Fruit fly (Drosophila melanogaster) whole organism, embryonic: ENCODE results near the gene mRpL30.

Experiments used
- Atf3 ChIP-seq: fragments of 200-800 bp; sonication (Bioruptor generic); optimal IDR thresholded peaks from 3 replicates; lab custom pipeline; 2016; ENCODE audit warnings: missing biosample characterization, missing genetic modification characterization
- B-H1 ChIP-seq: fragments of 200-800 bp; sonication (Bioruptor generic); IDR thresholded peaks from 3 replicates; pipeline ENCODE4 v1.3.6; 2022; ENCODE audit warnings: missing biosample characterization, missing genetic modification characterization
- CG10565 ChIP-seq: fragments of 200-800 bp; sonication (Bioruptor generic); optimal IDR thresholded peaks from 3 replicates; lab custom pipeline; 2016; ENCODE audit warnings: missing biosample characterization, mild to moderate bottlenecking, missing genetic modification characterization
- CG11093 ChIP-seq: fragments of 200-800 bp; sonication (Bioruptor generic); IDR thresholded peaks from 3 replicates; pipeline ENCODE4 v1.3.6; 2022; ENCODE audit warnings: missing biosample characterization, missing genetic modification characterization
- CG11456 ChIP-seq: fragments of 200-800 bp; sonication (Bioruptor generic); IDR thresholded peaks from 3 replicates; pipeline ENCODE4 v1.3.6; 2022; ENCODE audit warnings: missing biosample characterization, missing genetic modification characterization
- CG11696 ChIP-seq: fragments of 200-800 bp; sonication (Bioruptor generic); IDR thresholded peaks from 2 replicates; pipeline ENCODE4 v1.3.6; 2022; ENCODE audit warnings: missing biosample characterization, missing genetic modification characterization
- CG13296 ChIP-seq: fragments of 200-800 bp; sonication (Bioruptor generic); optimal IDR thresholded peaks from 3 replicates; lab custom pipeline; 2018; ENCODE audit warnings: missing biosample characterization, mild to moderate bottlenecking, missing genetic modification characterization
- CG15269 ChIP-seq: fragments of 200-800 bp; sonication (Bioruptor generic); optimal IDR thresholded peaks from 2 replicates; lab custom pipeline; 2018; ENCODE audit warnings: missing biosample characterization, mild to moderate bottlenecking, missing genetic modification characterization, moderate library complexity
- CG16779 ChIP-seq: fragments of 200-800 bp; sonication (Bioruptor generic); IDR thresholded peaks from 2 replicates; pipeline ENCODE4 v1.3.6; 2022; ENCODE audit warnings: missing biosample characterization, missing genetic modification characterization
- CG17912 ChIP-seq: fragments of 200-800 bp; sonication (Bioruptor generic); optimal IDR thresholded peaks from 2 replicates; lab custom pipeline; 2018; ENCODE audit warnings: missing biosample characterization, mild to moderate bottlenecking, missing genetic modification characterization
- CG1792 ChIP-seq: fragments of 200-800 bp; sonication (Bioruptor generic); optimal IDR thresholded peaks from 2 replicates; lab custom pipeline; 2016; ENCODE audit warnings: missing biosample characterization, missing genetic modification characterization
- CG2120 ChIP-seq: fragments of 200-800 bp; sonication (Bioruptor generic); optimal IDR thresholded peaks from 3 replicates; lab custom pipeline; 2016; ENCODE audit warnings: missing biosample characterization, missing genetic modification characterization
- CG31441 ChIP-seq: fragments of 200-800 bp; sonication (Bioruptor generic); IDR thresholded peaks from 2 replicates; pipeline ENCODE4 v1.3.6; 2022; ENCODE audit warnings: missing biosample characterization, missing genetic modification characterization
- CG32532 ChIP-seq: fragments of 200-800 bp; sonication (Bioruptor generic); IDR thresholded peaks from 2 replicates; pipeline ENCODE4 v1.3.6; 2022; ENCODE audit warnings: missing biosample characterization, missing genetic modification characterization
- CG32772 ChIP-seq: fragments of 200-800 bp; sonication (Bioruptor generic); IDR thresholded peaks from 2 replicates; pipeline ENCODE4 v1.3.6; 2022; ENCODE audit warnings: missing biosample characterization, missing genetic modification characterization
- CG4282 ChIP-seq: fragments of 200-800 bp; sonication (Bioruptor generic); optimal IDR thresholded peaks from 2 replicates; lab custom pipeline; 2016; ENCODE audit warnings: missing biosample characterization, missing genetic modification characterization
- CG4854 ChIP-seq: fragments of 200-800 bp; sonication (Bioruptor generic); optimal IDR thresholded peaks from 2 replicates; lab custom pipeline; 2016; ENCODE audit warnings: missing biosample characterization, missing genetic modification characterization, inconsistent platforms
- CG6254 ChIP-seq: fragments of 200-800 bp; sonication (Bioruptor generic); optimal IDR thresholded peaks from 3 replicates; lab custom pipeline; 2017; ENCODE audit warnings: mild to moderate bottlenecking, missing biosample characterization, missing genetic modification reagents, missing genetic modification characterization
- CG6272 ChIP-seq: fragments of 200-800 bp; sonication (Bioruptor generic); IDR thresholded peaks from 2 replicates; pipeline ENCODE4 v1.3.6; 2022; ENCODE audit warnings: missing biosample characterization, missing genetic modification characterization
- CG9876 ChIP-seq: fragments of 200-800 bp; sonication (Bioruptor generic); optimal IDR thresholded peaks from 2 replicates; lab custom pipeline; 2016; ENCODE audit warnings: missing biosample characterization, missing genetic modification characterization
- D ChIP-seq, 2 experiments: fragments of 200-800 bp in 1 of 2; fragments of >200 bp in 1 of 2; sonication (Bioruptor generic) in 1 of 2; optimal IDR thresholded peaks; 2 replicates in 1 of 2; 3 replicates in 1 of 2; lab custom pipeline; 2017; ENCODE audit warnings: mild to moderate bottlenecking in 1 of 2, missing biosample characterization in 1 of 2, missing genetic modification characterization in 1 of 2, missing genetic modification reagents in 1 of 2
- D19A ChIP-seq: fragments of 200-800 bp; optimal IDR thresholded peaks from 3 replicates; lab custom pipeline; 2019; ENCODE audit warnings: missing biosample characterization, mild to moderate bottlenecking, missing genetic modification characterization, moderate library complexity
- Dbx ChIP-seq: fragments of 200-800 bp; sonication (Bioruptor generic); IDR thresholded peaks from 3 replicates; pipeline ENCODE4 v1.3.6; 2022; ENCODE audit warnings: missing biosample characterization, missing genetic modification characterization
- Dip3 ChIP-seq: fragments of 200-800 bp; sonication (Bioruptor generic); optimal IDR thresholded peaks from 3 replicates; lab custom pipeline; 2016; ENCODE audit warnings: missing biosample characterization, missing genetic modification characterization
- E2f2 ChIP-seq: fragments of 200-800 bp; sonication (Bioruptor generic); IDR thresholded peaks from 2 replicates; pipeline ENCODE4 v1.3.6; 2022; ENCODE audit warnings: missing biosample characterization, missing genetic modification characterization
- Gug ChIP-seq: fragments of 200-800 bp; sonication (Bioruptor generic); IDR thresholded peaks from 4 replicates; pipeline ENCODE4 v1.3.6; 2022; ENCODE audit warnings: missing biosample characterization, missing genetic modification characterization
- H2.0 ChIP-seq: fragments of 200-800 bp; sonication (Bioruptor generic); IDR thresholded peaks from 2 replicates; pipeline ENCODE4 v1.3.6; 2022; ENCODE audit warnings: missing biosample characterization, missing genetic modification characterization
- Lhr ChIP-seq: fragments of 200-800 bp; sonication (Bioruptor generic); optimal IDR thresholded peaks from 3 replicates; lab custom pipeline; 2017; ENCODE audit warnings: mild to moderate bottlenecking, missing biosample characterization, missing genetic modification reagents, missing genetic modification characterization
- NC2α ChIP-seq: fragments of 200-800 bp; sonication (Bioruptor generic); optimal IDR thresholded peaks from 2 replicates; lab custom pipeline; 2016; ENCODE audit warnings: missing biosample characterization, missing genetic modification characterization
- Oli ChIP-seq: fragments of 200-800 bp; sonication (Bioruptor generic); optimal IDR thresholded peaks from 2 replicates; lab custom pipeline; 2018; ENCODE audit warnings: missing biosample characterization, mild to moderate bottlenecking, missing genetic modification characterization, moderate library complexity
- PHDP ChIP-seq: fragments of 200-800 bp; sonication (Bioruptor generic); optimal IDR thresholded peaks from 3 replicates; lab custom pipeline; 2018; ENCODE audit warnings: missing biosample characterization, mild to moderate bottlenecking, missing genetic modification characterization, moderate library complexity
- ap ChIP-seq: fragments of 200-800 bp; sonication (Bioruptor generic); IDR thresholded peaks from 2 replicates; pipeline ENCODE4 v1.3.6; 2022; ENCODE audit warnings: missing biosample characterization, missing genetic modification characterization
- chm ChIP-seq: fragments of 200-800 bp; sonication (Bioruptor generic); IDR thresholded peaks from 2 replicates; pipeline ENCODE4 v1.3.6; 2022; ENCODE audit warnings: missing biosample characterization, missing genetic modification characterization
- da ChIP-seq: fragments of 200-800 bp; sonication (Bioruptor generic); optimal IDR thresholded peaks from 2 replicates; lab custom pipeline; 2016; ENCODE audit warnings: missing biosample characterization, missing genetic modification characterization
- eve ChIP-seq, 2 experiments: fragments of >200 bp; optimal IDR thresholded peaks; 2 replicates each; lab custom pipeline; 2017; ENCODE audit warnings: missing biosample characterization in 2 of 2, missing genetic modification characterization in 2 of 2
- ewg ChIP-seq: fragments of 200-800 bp; sonication (Bioruptor generic); optimal IDR thresholded peaks from 3 replicates; lab custom pipeline; 2017; ENCODE audit warnings: mild to moderate bottlenecking, missing biosample characterization, missing genetic modification reagents, missing genetic modification characterization
- fd102C ChIP-seq: fragments of 200-800 bp; sonication (Bioruptor generic); optimal IDR thresholded peaks from 2 replicates; lab custom pipeline; 2018; ENCODE audit warnings: missing biosample characterization, mild to moderate bottlenecking, missing genetic modification characterization, moderate library complexity
- gsb-n ChIP-seq: fragments of 200-800 bp; sonication (Bioruptor generic); optimal IDR thresholded peaks from 3 replicates; lab custom pipeline; 2018; ENCODE audit warnings: missing biosample characterization, mild to moderate bottlenecking, missing genetic modification characterization
- kay ChIP-seq: fragments of 200-800 bp; sonication (Bioruptor generic); optimal IDR thresholded peaks from 2 replicates; lab custom pipeline; 2016; ENCODE audit warnings: missing biosample characterization, missing genetic modification characterization
- ken ChIP-seq: fragments of 200-800 bp; sonication (Bioruptor generic); IDR thresholded peaks from 3 replicates; pipeline ENCODE4 v1.3.6; 2022; ENCODE audit warnings: missing biosample characterization, missing genetic modification characterization
- knrl ChIP-seq: fragments of 200-800 bp; sonication (Bioruptor generic); IDR thresholded peaks from 3 replicates; pipeline ENCODE4 v1.3.6; 2022; ENCODE audit warnings: missing biosample characterization, missing genetic modification characterization; ENCODE audit not compliant: partially characterized antibody
- nerfin-2 ChIP-seq: fragments of 200-800 bp; sonication (Bioruptor generic); IDR thresholded peaks from 2 replicates; pipeline ENCODE4 v1.3.6; 2022; ENCODE audit warnings: missing biosample characterization, missing genetic modification characterization; ENCODE audit not compliant: partially characterized antibody
- pan ChIP-seq, 4 experiments: fragments of >200 bp in 3 of 4; fragments of 200-800 bp in 1 of 4; sonication (Bioruptor generic) in 1 of 4; optimal IDR thresholded peaks in 3 of 4; IDR thresholded peaks in 1 of 4; 2 replicates each; pipeline versions ENCODE4 v1.3.6 to Lab custom; 2017 to 2022; ENCODE audit warnings: missing biosample characterization in 2 of 4, missing genetic modification characterization in 2 of 4, mixed read lengths in 1 of 4
- pb ChIP-seq: fragments of 200-800 bp; sonication (Bioruptor generic); optimal IDR thresholded peaks from 3 replicates; lab custom pipeline; 2016; ENCODE audit warnings: missing biosample characterization, missing genetic modification characterization
- tll ChIP-seq, 2 experiments: fragments of 200-800 bp in 1 of 2; fragments of >200 bp in 1 of 2; sonication (Bioruptor generic) in 1 of 2; optimal IDR thresholded peaks; 2 replicates each; lab custom pipeline; 2017 to 2019; ENCODE audit warnings: missing biosample characterization in 2 of 2, missing genetic modification characterization in 2 of 2, mild to moderate bottlenecking in 1 of 2, moderate library complexity in 1 of 2
- tx ChIP-seq: fragments of 200-800 bp; sonication (Bioruptor generic); optimal IDR thresholded peaks from 2 replicates; lab custom pipeline; 2016; ENCODE audit warnings: missing biosample characterization, missing genetic modification characterization
- zfh2 ChIP-seq: fragments of 200-800 bp; sonication (Bioruptor generic); optimal IDR thresholded peaks from 2 replicates; lab custom pipeline; 2016; ENCODE audit warnings: missing biosample characterization, missing genetic modification characterization

The mRpL30 gene

DNA sequence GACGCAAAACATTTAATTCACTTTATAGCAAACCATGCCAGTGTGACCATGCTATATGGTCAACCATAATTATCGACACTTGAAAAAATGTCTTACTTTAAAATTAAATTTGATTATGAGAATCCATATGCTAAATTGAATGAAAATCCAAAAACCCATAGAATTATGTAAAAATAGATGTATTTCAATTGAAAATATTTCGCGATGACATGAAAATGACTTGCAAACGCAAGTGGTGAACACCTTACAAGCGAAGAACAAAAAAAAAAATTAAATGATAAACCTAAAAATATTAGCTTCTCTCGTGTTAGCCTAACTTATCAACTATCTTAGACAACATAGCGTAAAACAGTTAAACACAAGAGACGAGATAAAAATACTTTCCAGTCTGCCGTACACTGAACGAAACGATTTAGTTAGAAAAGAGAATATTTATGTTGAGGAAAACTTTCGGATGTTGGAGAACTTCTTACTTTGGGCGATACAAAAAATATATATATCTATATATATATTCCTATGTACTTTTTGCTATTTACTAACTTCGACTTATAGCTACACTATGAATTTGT lies 32.2 kb downstream of the mRpL30 start (continued):
- TF ChIP-seq pan (optimal IDR thresholded peaks at IDR 0.05; lab: Kevin White, UChicago) (no peak), pan (GFP tag; optimal IDR thresholded peaks at IDR 0.05 in 1 of 2, IDR thresholded peaks at IDR 0.05 in 1 of 2) (peak in 1 of 2 experiments; percentile 69), CG15269 (peak; percentile 63), CG9876 (no peak)

DNA sequence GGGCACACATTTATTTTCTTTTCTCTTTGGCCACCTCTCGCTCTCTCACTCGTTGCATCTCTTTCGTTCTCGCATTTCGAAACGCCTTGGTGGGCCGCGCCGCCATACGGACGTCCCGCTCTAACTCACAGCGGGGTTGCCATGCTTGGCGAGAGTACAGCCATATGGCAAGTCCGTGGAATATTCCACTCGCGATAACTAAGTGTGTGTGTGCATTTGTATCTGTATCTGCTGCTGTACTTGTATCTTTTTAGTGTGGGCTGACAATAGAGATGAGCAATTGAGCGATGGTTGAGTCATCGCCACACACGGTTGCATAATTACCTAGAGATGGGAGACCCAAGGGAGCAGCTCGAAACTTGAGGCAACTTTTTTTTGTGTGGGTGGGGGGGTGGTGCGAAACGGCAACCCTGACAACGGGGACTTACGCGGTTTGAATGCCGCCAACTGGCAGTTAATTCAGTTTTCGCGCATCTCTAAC lies 36.8 kb downstream of the mRpL30 start:
- TF ChIP-seq D19A (tag; lab: Kevin White, UChicago) (peak; percentile 45), chm (peak; percentile 85), H2.0 (peak; percentile 93), zfh2 (GFP tag; lab: Kevin White, UChicago) (peak; percentile 92), nerfin-2 (GFP tag; lab: Robert Waterston, UW) (peak; percentile 64), CG4854 (peak; percentile 45), ken (GFP tag; lab: Robert Waterston, UW) (peak; percentile 89), kay (peak; percentile 98), CG16779 (GFP tag; lab: Robert Waterston, UW) (peak; percentile 91), CG9876 (peak; percentile 84), CG11456 (GFP tag; lab: Robert Waterston, UW) (peak; percentile 93), pb (GFP tag; lab: Kevin White, UChicago) (peak; percentile 82), CG10565 (GFP tag; lab: Kevin White, UChicago) (no peak), CG32772 (peak; percentile 89), CG6254 (GFP tag; lab: Kevin White, UChicago) (peak; percentile 19), CG1792 (peak; percentile 69), Gug (GFP tag; lab: Robert Waterston, UW) (peak; percentile 93), B-H1 (GFP tag; lab: Robert Waterston, UW) (peak; percentile 75), CG11696 (GFP tag; lab: Robert Waterston, UW) (peak; percentile 75), CG31441 (GFP tag; lab: Robert Waterston, UW) (peak; percentile 77), gsb-n (tag; lab: Kevin White, UChicago) (peak; percentile 23), tx (GFP tag; lab: Kevin White, UChicago) (peak; percentile 79), CG13296 (GFP tag; lab: Kevin White, UChicago) (peak; percentile 77), CG4282 (GFP tag; lab: Kevin White, UChicago) (peak; percentile 82), tll (GFP tag; optimal IDR thresholded peaks at IDR 0.05; lab: Kevin White, UChicago) (peak in 1 of 2 experiments; percentile 52), CG17912 (peak; percentile 65), Dip3 (GFP tag; lab: Kevin White, UChicago) (peak; percentile 83), CG2120 (peak; percentile 94), D (optimal IDR thresholded peaks at IDR 0.05; lab: Kevin White, UChicago) (peak; percentile 52), D (GFP tag; optimal IDR thresholded peaks at IDR 0.05; lab: Kevin White, UChicago) (peak; percentile 60), PHDP (peak; percentile 82), CG11093 (peak; percentile 75; the same call in 2 of the 3 replicates), CG32532 (GFP tag; lab: Robert Waterston, UW) (peak; percentile 93), ap (GFP tag; lab: Robert Waterston, UW) (peak; percentile 78), knrl (peak; percentile 85), CG6272 (GFP tag; lab: Robert Waterston, UW) (peak; percentile 82), Oli (tag; lab: Kevin White, UChicago) (peak; percentile 75), Lhr (GFP tag; lab: Kevin White, UChicago) (peak; percentile 76), ewg (GFP tag; lab: Kevin White, UChicago) (peak; percentile 64), fd102C (GFP tag; lab: Kevin White, UChicago) (no peak), Dbx (GFP tag; lab: Robert Waterston, UW) (peak; percentile 93), eve (GFP tag; optimal IDR thresholded peaks at IDR 0.05; lab: Kevin White, UChicago) (no peak), E2f2 (peak; percentile 73), Atf3 (GFP tag; lab: Kevin White, UChicago) (peak; percentile 80), NC2α (GFP tag; lab: Kevin White, UChicago) (peak; percentile 29), da (GFP tag; lab: Kevin White, UChicago) (peak; percentile 58)
